Worm (Caenorhabditis elegans): Measurements from ENCODE around the gene Y82E9BL.3.

ce11 chrIII:1380535-1381274 is 30.1 kb upstream of the Y82E9BL.3 start, which contains the start of the genes pals-21 and Y82E9BR.6:
- TF ChIP-seq dao-5 (tag; optimal IDR thresholded peaks at IDR 0.05) (no peak), him-1 (tag; optimal IDR thresholded peaks at IDR 0.05) (no peak), W03F9.2 (tag; optimal IDR thresholded peaks at IDR 0.05) (no peak)

All from whole organism, L4/young adult.